Worm (Caenorhabditis elegans) whole organism, mixed stage, embryonic: Measurements from ENCODE around the gene K04G7.1.

Experiments used
- M03D4.4 ChIP-seq: sonication (generic microtip); optimal IDR thresholded peaks from 2 replicates; lab custom pipeline; 2017; ENCODE audit warnings: mild to moderate bottlenecking, missing genetic modification characterization, missing compliant biosample characterization
- bed-3 ChIP-seq: fragments of 200-800 bp; sonication (Bioruptor generic); optimal IDR thresholded peaks from 3 replicates; lab custom pipeline; 2018; ENCODE audit warnings: mild to moderate bottlenecking, missing genetic modification characterization, moderate library complexity, missing compliant biosample characterization
- blmp-1 ChIP-seq: fragments of 150-350 bp; optimal IDR thresholded peaks from 2 replicates; lab custom pipeline; 2014; ENCODE audit warnings: missing biosample characterization, missing genetic modification characterization
- ceh-39 ChIP-seq: fragments of 150-350 bp; optimal IDR thresholded peaks from 2 replicates; lab custom pipeline; 2014; ENCODE audit warnings: missing biosample characterization, missing genetic modification characterization
- ceh-43 ChIP-seq: fragments of 200-800 bp; sonication (Bioruptor generic); optimal IDR thresholded peaks from 2 replicates; lab custom pipeline; 2018; ENCODE audit warnings: mild to moderate bottlenecking, missing genetic modification characterization, moderate library complexity, missing compliant biosample characterization
- ceh-83 ChIP-seq: fragments of 200-800 bp; sonication (Bioruptor generic); optimal IDR thresholded peaks from 2 replicates; lab custom pipeline; 2018; ENCODE audit warnings: mild to moderate bottlenecking, missing genetic modification characterization, missing compliant biosample characterization
- ces-1 ChIP-seq: fragments of 150-350 bp; optimal IDR thresholded peaks from 2 replicates; lab custom pipeline; 2014; ENCODE audit warnings: missing biosample characterization, missing genetic modification reagents, missing genetic modification characterization
- cnd-1 ChIP-seq: fragments of 200-800 bp; sonication (Bioruptor generic); optimal IDR thresholded peaks from 2 replicates; lab custom pipeline; 2018; ENCODE audit warnings: mild to moderate bottlenecking, missing genetic modification characterization, missing compliant biosample characterization
- drap-1 ChIP-seq: fragments of 200-800 bp; sonication (Bioruptor generic); optimal IDR thresholded peaks from 3 replicates; lab custom pipeline; 2018; ENCODE audit warnings: mild to moderate bottlenecking, missing genetic modification characterization, missing compliant biosample characterization
- elt-1 ChIP-seq: sonication (generic microtip); optimal IDR thresholded peaks from 2 replicates; lab custom pipeline; 2017; ENCODE audit warnings: missing genetic modification characterization, mild to moderate bottlenecking, missing compliant biosample characterization, antibody characterized with exemption, moderate library complexity, borderline replicate concordance; ENCODE audit not compliant: insufficient read depth
- elt-3 ChIP-seq: fragments of 150-350 bp; optimal IDR thresholded peaks from 2 replicates; lab custom pipeline; 2014; ENCODE audit warnings: missing biosample characterization, missing genetic modification characterization
- flh-1 ChIP-seq: fragments of 200-800 bp; sonication (Bioruptor generic); optimal IDR thresholded peaks from 2 replicates; lab custom pipeline; 2018; ENCODE audit warnings: mild to moderate bottlenecking, missing genetic modification characterization, moderate library complexity, missing compliant biosample characterization
- ham-2 ChIP-seq: fragments of 200-800 bp; sonication (Bioruptor generic); optimal IDR thresholded peaks from 2 replicates; lab custom pipeline; 2018; ENCODE audit warnings: mild to moderate bottlenecking, missing genetic modification characterization, missing compliant biosample characterization
- hlh-1 ChIP-seq: fragments of 150-350 bp; optimal IDR thresholded peaks from 2 replicates; lab custom pipeline; 2014; ENCODE audit warnings: missing biosample characterization, missing genetic modification reagents, missing genetic modification characterization
- lin-13 ChIP-seq: fragments of 150-350 bp; optimal IDR thresholded peaks from 2 replicates; lab custom pipeline; 2014; ENCODE audit warnings: missing biosample characterization, missing genetic modification characterization
- lin-32 ChIP-seq: fragments of 200-800 bp; sonication (Bioruptor generic); optimal IDR thresholded peaks from 2 replicates; lab custom pipeline; 2018; ENCODE audit warnings: mild to moderate bottlenecking, missing genetic modification characterization, missing compliant biosample characterization
- lsy-2 ChIP-seq: fragments of 150-350 bp; optimal IDR thresholded peaks from 2 replicates; lab custom pipeline; 2014; ENCODE audit warnings: missing biosample characterization, missing genetic modification characterization
- mab-5 ChIP-seq: fragments of 150-350 bp; optimal IDR thresholded peaks from 2 replicates; lab custom pipeline; 2014; ENCODE audit warnings: missing biosample characterization, missing genetic modification characterization
- mep-1 ChIP-seq: fragments of 150-350 bp; optimal IDR thresholded peaks from 2 replicates; lab custom pipeline; 2017; ENCODE audit warnings: missing biosample characterization, missing genetic modification reagents, missing genetic modification characterization, inconsistent platforms
- mls-2 ChIP-seq: sonication (generic microtip); optimal IDR thresholded peaks from 2 replicates; lab custom pipeline; 2016; ENCODE audit warnings: mild to moderate bottlenecking, missing genetic modification characterization, moderate library complexity, missing compliant biosample characterization
- nhr-12 ChIP-seq: fragments of 150-350 bp; optimal IDR thresholded peaks from 2 replicates; lab custom pipeline; 2014; ENCODE audit warnings: missing biosample characterization, missing genetic modification characterization
- nhr-2 ChIP-seq: fragments of 150-350 bp; optimal IDR thresholded peaks from 2 replicates; lab custom pipeline; 2014; ENCODE audit warnings: missing biosample characterization, missing genetic modification characterization
- nhr-237 ChIP-seq: fragments of 150-350 bp; optimal IDR thresholded peaks from 2 replicates; lab custom pipeline; 2014; ENCODE audit warnings: missing biosample characterization, missing genetic modification characterization
- nhr-28 ChIP-seq: fragments of 150-350 bp; optimal IDR thresholded peaks from 2 replicates; lab custom pipeline; 2014; ENCODE audit warnings: missing biosample characterization, missing genetic modification characterization
- nhr-76 ChIP-seq: sonication (generic microtip); optimal IDR thresholded peaks from 2 replicates; lab custom pipeline; 2017; ENCODE audit warnings: missing biosample characterization, missing genetic modification characterization
- pha-4 ChIP-seq: fragments of 150-350 bp; optimal IDR thresholded peaks from 2 replicates; lab custom pipeline; 2018; ENCODE audit warnings: missing biosample characterization, missing genetic modification reagents, missing genetic modification characterization
- sem-2 ChIP-seq: fragments of 200-800 bp; sonication (Bioruptor generic); optimal IDR thresholded peaks from 2 replicates; lab custom pipeline; 2018; ENCODE audit warnings: mild to moderate bottlenecking, missing genetic modification characterization, missing compliant biosample characterization
- snpc-4 ChIP-seq: fragments of 150-350 bp; optimal IDR thresholded peaks from 2 replicates; lab custom pipeline; 2014; ENCODE audit warnings: missing biosample characterization, missing genetic modification characterization
- sptf-1 ChIP-seq: sonication (generic microtip); optimal IDR thresholded peaks from 2 replicates; lab custom pipeline; 2017; ENCODE audit warnings: mild to moderate bottlenecking, missing genetic modification characterization, moderate library complexity, missing compliant biosample characterization
- tbx-8 ChIP-seq: fragments of 200-800 bp; sonication (Bioruptor generic); optimal IDR thresholded peaks from 2 replicates; lab custom pipeline; 2018; ENCODE audit warnings: mild to moderate bottlenecking, missing genetic modification characterization, moderate library complexity, missing compliant biosample characterization
- unc-120 ChIP-seq: sonication (generic microtip); optimal IDR thresholded peaks from 2 replicates; lab custom pipeline; 2017; ENCODE audit warnings: missing genetic modification characterization, missing compliant biosample characterization; ENCODE audit not compliant: poor library complexity, severe bottlenecking
- unc-39 ChIP-seq: fragments of 150-350 bp; optimal IDR thresholded peaks from 2 replicates; lab custom pipeline; 2014; ENCODE audit warnings: missing biosample characterization, missing genetic modification characterization
- unc-62 ChIP-seq: fragments of 150-350 bp; optimal IDR thresholded peaks from 2 replicates; lab custom pipeline; 2014; ENCODE audit warnings: missing biosample characterization, missing genetic modification reagents, missing genetic modification characterization
- zip-8 ChIP-seq: fragments of 150-350 bp; optimal IDR thresholded peaks from 2 replicates; lab custom pipeline; 2014; ENCODE audit warnings: missing biosample characterization, missing genetic modification characterization
- ztf-11 ChIP-seq: fragments of 150-350 bp; optimal IDR thresholded peaks from 2 replicates; lab custom pipeline; 2014; ENCODE audit warnings: missing biosample characterization, missing genetic modification characterization

The K04G7.1 gene

DNA sequence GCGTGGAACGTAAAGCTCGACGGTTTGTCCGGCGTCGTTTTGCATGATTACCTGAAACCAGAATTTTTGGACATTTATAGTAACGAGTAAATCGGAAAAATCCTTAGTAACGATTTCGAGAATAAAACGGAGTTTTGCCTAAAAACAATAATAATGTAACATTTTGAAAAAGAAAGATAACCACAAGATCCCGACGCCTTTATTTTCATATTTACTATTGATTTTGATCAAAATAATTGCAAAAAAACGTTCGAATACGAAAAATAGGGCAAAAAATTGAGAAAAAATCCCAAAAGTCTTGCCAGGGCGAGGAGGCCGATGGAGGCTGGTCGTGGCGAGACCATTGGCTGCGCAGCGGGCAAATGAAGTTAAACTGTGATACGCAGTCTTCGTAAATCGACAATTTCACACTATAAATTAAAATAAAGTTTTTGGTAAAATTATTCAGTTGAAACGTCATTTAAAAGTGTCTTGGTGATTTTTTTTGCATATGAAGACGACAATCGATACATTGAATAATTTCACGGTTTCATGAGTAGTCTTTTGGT is 27.1 kb downstream of the K04G7.1 start, which contains the start of gene rps-21 (continued):
- TF ChIP-seq blmp-1 (tag; lab: Kevin White, UChicago), result no peak

ce11 chrIII:7192942-7193665 is 30.6 kb downstream of the K04G7.1 start, which contains the start of gene mec-14:
Gene mec-14, minus strand, starts transcription at chrIII:7192992.
- no peak for TF ChIP-seq nhr-12
- TF ChIP-seq unc-39 (tag; lab: Kevin White, UChicago), result no peak
- no peak for TF ChIP-seq tbx-8 (GFP tag; lab: Kevin White, UChicago)
- no peak for TF ChIP-seq nhr-76 (tag; lab: Kevin White, UChicago)
- TF ChIP-seq mls-2 (tag; lab: Kevin White, UChicago), result no peak
- no peak for TF ChIP-seq elt-1 (tag; lab: Kevin White, UChicago)
- TF ChIP-seq ceh-43 (GFP tag; lab: Kevin White, UChicago), result no peak

ce11 chrIII:7195325-7195724 is 32.8 kb downstream of the K04G7.1 start, which contains the start of gene F37C12.18:
Gene F37C12.18, minus strand, starts transcription at chrIII:7195425.
- no peak for TF ChIP-seq cnd-1
- no peak for TF ChIP-seq ceh-39
- TF ChIP-seq elt-3 (tag; lab: Kevin White, UChicago), result no peak
- no peak for TF ChIP-seq unc-62 (GFP tag; lab: Kevin White, UChicago)
- TF ChIP-seq tbx-8 (GFP tag; lab: Kevin White, UChicago), result no peak
- TF ChIP-seq mls-2 (tag; lab: Kevin White, UChicago), result no peak
- TF ChIP-seq lin-13 (tag; lab: Kevin White, UChicago), result no peak
- TF ChIP-seq drap-1, result no peak
- no peak for TF ChIP-seq M03D4.4 (tag; lab: Kevin White, UChicago)
- TF ChIP-seq ztf-11 (tag; lab: Kevin White, UChicago), result no peak
- TF ChIP-seq elt-1 (tag; lab: Kevin White, UChicago), result no peak
- TF ChIP-seq lsy-2 (tag; lab: Kevin White, UChicago), result no peak
- no peak for TF ChIP-seq mab-5
- no peak for TF ChIP-seq bed-3 (GFP tag; lab: Kevin White, UChicago)

ce11 chrIII:7197973-7198372 is 35.5 kb downstream of the K04G7.1 start, which contains the start of gene exos-9:
Gene exos-9, minus strand, starts transcription at chrIII:7198073.
- TF ChIP-seq lin-32 (GFP tag; lab: Kevin White, UChicago) (no peak), tbx-8 (GFP tag; lab: Kevin White, UChicago) (no peak), drap-1 (no peak), snpc-4 (tag; lab: Kevin White, UChicago) (no peak), blmp-1 (tag; lab: Kevin White, UChicago) (no peak), ceh-83 (no peak), flh-1 (GFP tag; lab: Kevin White, UChicago) (no peak), sptf-1 (tag; lab: Kevin White, UChicago) (no peak), nhr-2 (tag; lab: Kevin White, UChicago) (no peak), lsy-2 (tag; lab: Kevin White, UChicago) (no peak), cnd-1 (no peak), ces-1 (GFP tag; lab: Kevin White, UChicago) (no peak)

DNA sequence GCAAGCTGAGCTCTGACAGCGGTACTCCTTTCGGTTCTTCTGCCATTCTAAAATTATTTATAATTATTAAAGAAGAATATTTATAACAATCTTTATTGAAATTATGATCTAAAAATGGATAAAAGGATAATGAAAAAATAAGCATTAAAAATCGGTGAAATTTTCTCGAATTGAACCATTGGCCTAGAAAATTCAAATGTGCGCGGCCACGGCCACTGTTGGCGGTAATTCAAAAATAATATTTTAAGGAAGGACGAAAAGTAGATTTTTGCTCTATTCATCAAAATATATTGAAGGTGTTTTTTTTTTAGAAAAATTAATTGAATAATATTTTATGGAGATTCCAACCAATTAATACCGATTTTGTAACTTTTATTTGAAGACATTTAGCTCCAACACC is 36.3 kb downstream of the K04G7.1 start, which contains the start of gene pfd-5:
Gene pfd-5, minus strand, starts transcription at position 47 of the 400 bp plus-strand sequence.
- TF ChIP-seq drap-1 (no peak), lsy-2 (tag; lab: Kevin White, UChicago) (peak; percentile 65), ceh-83 (no peak), ces-1 (GFP tag; lab: Kevin White, UChicago) (peak; percentile 28), nhr-76 (tag; lab: Kevin White, UChicago) (no peak), lin-13 (tag; lab: Kevin White, UChicago) (no peak), elt-1 (tag; lab: Kevin White, UChicago) (no peak), unc-62 (GFP tag; lab: Kevin White, UChicago) (no peak), M03D4.4 (tag; lab: Kevin White, UChicago) (no peak), sptf-1 (tag; lab: Kevin White, UChicago) (peak; percentile 66), sem-2 (GFP tag; lab: Kevin White, UChicago) (no peak), unc-120 (tag; lab: Kevin White, UChicago) (no peak), lin-32 (GFP tag; lab: Kevin White, UChicago) (no peak), mab-5 (no peak), elt-3 (tag; lab: Kevin White, UChicago) (no peak), unc-39 (tag; lab: Kevin White, UChicago) (no peak), hlh-1 (tag; lab: Kevin White, UChicago) (no peak), nhr-12 (no peak), cnd-1 (no peak), zip-8 (tag; lab: Kevin White, UChicago) (no peak), ham-2 (no peak), mep-1 (tag; lab: Kevin White, UChicago) (no peak), ceh-39 (no peak), flh-1 (GFP tag; lab: Kevin White, UChicago) (no peak), pha-4 (tag; lab: Kevin White, UChicago) (peak; percentile 24), nhr-28 (tag; lab: Kevin White, UChicago) (no peak), ceh-43 (GFP tag; lab: Kevin White, UChicago) (no peak), tbx-8 (GFP tag; lab: Kevin White, UChicago) (no peak), blmp-1 (tag; lab: Kevin White, UChicago) (no peak), nhr-237 (tag; lab: Kevin White, UChicago) (peak; percentile 39), ztf-11 (tag; lab: Kevin White, UChicago) (no peak), bed-3 (GFP tag; lab: Kevin White, UChicago) (no peak), mls-2 (tag; lab: Kevin White, UChicago) (no peak), snpc-4 (tag; lab: Kevin White, UChicago) (no peak), nhr-2 (tag; lab: Kevin White, UChicago) (peak; percentile 4)
